Fruit fly (Drosophila melanogaster) S2 (cell line): ENCODE results near the gene Tmem214.

Source experiments
- CG8478 ChIP-seq: fragments of >200 bp; optimal IDR thresholded peaks from 2 replicates; lab custom pipeline; 2018
- CTCF ChIP-seq, 2 experiments: fragments of >200 bp; optimal IDR thresholded peaks; 2 replicates each; lab custom pipeline; 2018

dm6 chr2L:10970134-10970533 is at the start of gene Tmem214, which contains the start of gene YL-1:
- no peak for TF ChIP-seq CTCF (optimal IDR thresholded peaks at IDR 0.05; lab: Kevin White, UChicago)
- no peak for TF ChIP-seq CG8478 (lab: Kevin White, UChicago)
